Fruit fly (Drosophila melanogaster) whole organism, embryonic: Measurements from ENCODE around the gene Prosbeta2.

ENCODE experiments used
- Atf-2 ChIP-seq: fragments of 200-800 bp; sonication (Bioruptor generic); optimal IDR thresholded peaks from 2 replicates; lab custom pipeline; 2016; ENCODE audit warnings: missing biosample characterization, missing genetic modification characterization
- BEAF-32 ChIP-seq: fragments of 200-800 bp; sonication (Bioruptor generic); optimal IDR thresholded peaks from 3 replicates; lab custom pipeline; 2017; ENCODE audit warnings: missing biosample characterization, missing genetic modification characterization, mild to moderate bottlenecking, moderate library complexity, missing genetic modification reagents
- CG10321 ChIP-seq: fragments of 200-800 bp; sonication (Bioruptor generic); IDR thresholded peaks from 2 replicates; pipeline ENCODE4 v1.3.6; 2022; ENCODE audit warnings: missing biosample characterization, missing genetic modification characterization
- CG10959 ChIP-seq: fragments of 200-800 bp; sonication (Bioruptor generic); IDR thresholded peaks from 2 replicates; pipeline ENCODE4 v1.3.6; 2022; ENCODE audit warnings: missing biosample characterization, missing genetic modification characterization
- CG1233 ChIP-seq: fragments of 200-800 bp; sonication (Bioruptor generic); optimal IDR thresholded peaks from 4 replicates; lab custom pipeline; 2018; ENCODE audit warnings: missing biosample characterization, mild to moderate bottlenecking, missing genetic modification characterization
- CG15011 ChIP-seq: fragments of 200-800 bp; sonication (Bioruptor generic); optimal IDR thresholded peaks from 3 replicates; lab custom pipeline; 2018; ENCODE audit warnings: missing biosample characterization, mild to moderate bottlenecking, missing genetic modification characterization
- CG15479 ChIP-seq: fragments of 200-800 bp; sonication (Bioruptor generic); optimal IDR thresholded peaks from 3 replicates; lab custom pipeline; 2019; ENCODE audit warnings: missing biosample characterization, mild to moderate bottlenecking, missing genetic modification characterization, moderate library complexity
- CG15696 ChIP-seq: fragments of 200-800 bp; sonication (Bioruptor generic); optimal IDR thresholded peaks from 2 replicates; lab custom pipeline; 2019; ENCODE audit warnings: missing biosample characterization, mild to moderate bottlenecking, missing genetic modification characterization, moderate library complexity
- CG16813 ChIP-seq: fragments of 200-800 bp; sonication (Bioruptor generic); IDR thresholded peaks from 3 replicates; pipeline ENCODE4 v1.3.6; 2022; ENCODE audit warnings: missing biosample characterization, missing genetic modification characterization; ENCODE audit not compliant: partially characterized antibody
- CG18764 ChIP-seq: fragments of 200-800 bp; sonication (Bioruptor generic); optimal IDR thresholded peaks from 3 replicates; lab custom pipeline; 2016; ENCODE audit warnings: missing biosample characterization, missing genetic modification characterization
- CG6791 ChIP-seq: fragments of 200-800 bp; sonication (Bioruptor generic); IDR thresholded peaks from 3 replicates; pipeline ENCODE4 v1.3.6; 2022; ENCODE audit warnings: missing biosample characterization, missing genetic modification characterization; ENCODE audit not compliant: partially characterized antibody
- CG8765 ChIP-seq: fragments of 200-800 bp; sonication (Bioruptor generic); IDR thresholded peaks from 2 replicates; pipeline ENCODE4 v1.3.6; 2022; ENCODE audit warnings: missing biosample characterization, missing genetic modification characterization
- D ChIP-seq, 2 experiments: fragments of 200-800 bp in 1 of 2; fragments of >200 bp in 1 of 2; sonication (Bioruptor generic) in 1 of 2; optimal IDR thresholded peaks; 2 replicates in 1 of 2; 3 replicates in 1 of 2; lab custom pipeline; 2017; ENCODE audit warnings: mild to moderate bottlenecking in 1 of 2, missing biosample characterization in 1 of 2, missing genetic modification characterization in 1 of 2, missing genetic modification reagents in 1 of 2
- Kr ChIP-seq: fragments of 200-800 bp; sonication (Bioruptor generic); optimal IDR thresholded peaks from 2 replicates; lab custom pipeline; 2017; ENCODE audit warnings: missing biosample characterization, mild to moderate bottlenecking, missing genetic modification characterization
- Lpt ChIP-seq: fragments of >200 bp; optimal IDR thresholded peaks from 2 replicates; lab custom pipeline; 2018; ENCODE audit warnings: missing biosample characterization, missing genetic modification characterization
- Med ChIP-seq: fragments of 200-800 bp; sonication (Bioruptor generic); peaks from one replicate; lab custom pipeline; 2016; ENCODE audit warnings: missing biosample characterization, missing genetic modification characterization, mild to moderate bottlenecking, inconsistent platforms, moderate library complexity
- Nf-YB ChIP-seq: fragments of 200-800 bp; sonication (Bioruptor generic); optimal IDR thresholded peaks from 3 replicates; lab custom pipeline; 2019; ENCODE audit warnings: missing biosample characterization, mild to moderate bottlenecking, missing genetic modification characterization, moderate library complexity
- Nf-YC ChIP-seq: fragments of 200-800 bp; optimal IDR thresholded peaks from 3 replicates; lab custom pipeline; 2019; ENCODE audit warnings: missing biosample characterization, mild to moderate bottlenecking, missing genetic modification characterization, moderate library complexity
- Opbp ChIP-seq: fragments of 200-800 bp; sonication (Bioruptor generic); IDR thresholded peaks from 3 replicates; pipeline ENCODE4 v1.3.6; 2022; ENCODE audit warnings: missing biosample characterization, missing genetic modification characterization; ENCODE audit not compliant: partially characterized antibody
- Sry-δ ChIP-seq: fragments of 200-800 bp; sonication (Bioruptor generic); optimal IDR thresholded peaks from 2 replicates; lab custom pipeline; 2016; ENCODE audit warnings: missing biosample characterization, missing genetic modification characterization
- Tbp ChIP-seq: fragments of >200 bp; optimal IDR thresholded peaks from 2 replicates; lab custom pipeline; 2018; ENCODE audit warnings: missing biosample characterization, missing genetic modification characterization
- chm ChIP-seq: fragments of 200-800 bp; sonication (Bioruptor generic); IDR thresholded peaks from 2 replicates; pipeline ENCODE4 v1.3.6; 2022; ENCODE audit warnings: missing biosample characterization, missing genetic modification characterization
- corto ChIP-seq: fragments of 200-800 bp; sonication (Bioruptor generic); optimal IDR thresholded peaks from 2 replicates; lab custom pipeline; 2016; ENCODE audit warnings: missing biosample characterization, mild to moderate bottlenecking, missing genetic modification characterization, moderate library complexity
- emc ChIP-seq: fragments of 200-800 bp; sonication (Bioruptor generic); optimal IDR thresholded peaks from 2 replicates; lab custom pipeline; 2016; ENCODE audit warnings: missing biosample characterization, missing genetic modification characterization
- ems ChIP-seq: fragments of 200-800 bp; sonication (Bioruptor generic); optimal IDR thresholded peaks from 3 replicates; lab custom pipeline; 2016; ENCODE audit warnings: missing biosample characterization, missing genetic modification characterization
- eve ChIP-seq, 2 experiments: fragments of >200 bp; optimal IDR thresholded peaks; 2 replicates each; lab custom pipeline; 2017; ENCODE audit warnings: missing biosample characterization in 2 of 2, missing genetic modification characterization in 2 of 2
- insv ChIP-seq, 2 experiments: fragments of 200-800 bp; sonication (Bioruptor generic); optimal IDR thresholded peaks; 3 replicates each; lab custom pipeline; 2016 to 2018; ENCODE audit warnings: missing biosample characterization in 2 of 2, missing genetic modification characterization in 2 of 2
- jumu ChIP-seq: fragments of 200-800 bp; sonication (Bioruptor generic); optimal IDR thresholded peaks from 3 replicates; lab custom pipeline; 2016; ENCODE audit warnings: missing biosample characterization, missing genetic modification characterization
- lilli ChIP-seq: fragments of 200-800 bp; sonication (Bioruptor generic); optimal IDR thresholded peaks from 3 replicates; lab custom pipeline; 2016; ENCODE audit warnings: missing biosample characterization, missing genetic modification characterization
- nerfin-2 ChIP-seq: fragments of 200-800 bp; sonication (Bioruptor generic); IDR thresholded peaks from 2 replicates; pipeline ENCODE4 v1.3.6; 2022; ENCODE audit warnings: missing biosample characterization, missing genetic modification characterization; ENCODE audit not compliant: partially characterized antibody
- pb ChIP-seq: fragments of 200-800 bp; sonication (Bioruptor generic); optimal IDR thresholded peaks from 3 replicates; lab custom pipeline; 2016; ENCODE audit warnings: missing biosample characterization, missing genetic modification characterization
- prd ChIP-seq, 3 experiments: fragments of >200 bp in 2 of 3; fragments of 200-800 bp in 1 of 3; sonication (Bioruptor generic) in 1 of 3; optimal IDR thresholded peaks in 2 of 3; IDR thresholded peaks in 1 of 3; 2 replicates in 2 of 3; 3 replicates in 1 of 3; pipeline versions ENCODE4 v1.3.6 to Lab custom; 2017 to 2022; ENCODE audit warnings: missing biosample characterization in 1 of 3, missing genetic modification characterization in 1 of 3
- pros ChIP-seq: fragments of 200-800 bp; sonication (Bioruptor generic); optimal IDR thresholded peaks from 3 replicates; lab custom pipeline; 2019; ENCODE audit warnings: missing biosample characterization, mild to moderate bottlenecking, missing genetic modification characterization, moderate library complexity
- row ChIP-seq: fragments of 200-800 bp; sonication (Bioruptor generic); IDR thresholded peaks from 3 replicates; pipeline ENCODE4 v1.3.6; 2022; ENCODE audit warnings: missing biosample characterization, missing genetic modification characterization
- stwl ChIP-seq: fragments of 200-800 bp; sonication (Bioruptor generic); optimal IDR thresholded peaks from 3 replicates; lab custom pipeline; 2018; ENCODE audit warnings: missing biosample characterization, mild to moderate bottlenecking, missing genetic modification characterization, moderate library complexity
- tll ChIP-seq, 2 experiments: fragments of 200-800 bp in 1 of 2; fragments of >200 bp in 1 of 2; sonication (Bioruptor generic) in 1 of 2; optimal IDR thresholded peaks; 2 replicates each; lab custom pipeline; 2017 to 2019; ENCODE audit warnings: missing biosample characterization in 2 of 2, missing genetic modification characterization in 2 of 2, mild to moderate bottlenecking in 1 of 2, moderate library complexity in 1 of 2
- wor ChIP-seq: fragments of 200-800 bp; sonication (Bioruptor generic); IDR thresholded peaks from 2 replicates; pipeline ENCODE4 v1.3.6; 2022; ENCODE audit warnings: missing biosample characterization, missing genetic modification characterization
- zfh1 ChIP-seq: fragments of 200-800 bp; sonication (Bioruptor generic); IDR thresholded peaks from 3 replicates; pipeline ENCODE4 v1.3.6; 2022; ENCODE audit warnings: missing biosample characterization, missing genetic modification characterization

The Prosbeta2 gene

dm6 chr3L:14974513-14974912 lies 25.2 kb upstream of the Prosbeta2 start, which contains the start of gene Ocho (continued):
- TF ChIP-seq Sry-δ = peak; percentile 38
- TF ChIP-seq chm (GFP tag; lab: Robert Waterston, UW) = 0 out of 2 replicates have a peak, but pooled peaks have one; percentile 20
- TF ChIP-seq CG1233 (GFP tag; lab: Kevin White, UChicago) = no peak
- TF ChIP-seq stwl = peak; percentile 3
- TF ChIP-seq prd (optimal IDR thresholded peaks at IDR 0.05; lab: Kevin White, UChicago) = no peak
- TF ChIP-seq prd (GFP tag; IDR thresholded peaks at IDR 0.05; lab: Robert Waterston, UW) = peak; percentile 35; the same call in 1 of the 3 replicates
- no peak for TF ChIP-seq jumu (GFP tag; lab: Kevin White, UChicago)
- TF ChIP-seq row (GFP tag; lab: Robert Waterston, UW) = peak; percentile 57
- no peak for TF ChIP-seq ems (GFP tag; lab: Kevin White, UChicago)
- no peak for TF ChIP-seq CG18764 (GFP tag; lab: Kevin White, UChicago)
- no peak for TF ChIP-seq pb (GFP tag; lab: Kevin White, UChicago)
- TF ChIP-seq eve (GFP tag; optimal IDR thresholded peaks at IDR 0.05; lab: Kevin White, UChicago) = peak in 1 of 2 experiments; percentile 13
- peak; percentile 72 for TF ChIP-seq CG15696
- no peak for TF ChIP-seq emc
- no peak for TF ChIP-seq corto
- peak; percentile 57; the same call in 2 of the 3 replicates for TF ChIP-seq CG6791 (GFP tag; lab: Robert Waterston, UW)
- peak; percentile 76; the same call in 2 of the 3 replicates for TF ChIP-seq CG16813 (GFP tag; lab: Robert Waterston, UW)
- TF ChIP-seq CG15011 (GFP tag; lab: Kevin White, UChicago) = no peak
- peak; percentile 27; the same call in 1 of the 2 replicates for TF ChIP-seq CG8765
- peak; percentile 67 for TF ChIP-seq BEAF-32 (GFP tag; lab: Kevin White, UChicago)
- peak; percentile 64; the same call in 2 of the 3 replicates for TF ChIP-seq Opbp (GFP tag; lab: Robert Waterston, UW)
- TF ChIP-seq nerfin-2 (GFP tag; lab: Robert Waterston, UW) = no peak

- peak; percentile 51; the same call in 1 of the 3 replicates for TF ChIP-seq zfh1 (GFP tag; lab: Robert Waterston, UW)
- peak in 1 of 2 experiments; percentile 32 for TF ChIP-seq insv (GFP tag; optimal IDR thresholded peaks at IDR 0.05; lab: Kevin White, UChicago)
- peak; percentile 22; the same call in 1 of the 2 replicates for TF ChIP-seq CG10959 (GFP tag; lab: Robert Waterston, UW)
- TF ChIP-seq D (optimal IDR thresholded peaks at IDR 0.05; lab: Kevin White, UChicago) = peak; percentile 92
- no peak for TF ChIP-seq D (GFP tag; optimal IDR thresholded peaks at IDR 0.05; lab: Kevin White, UChicago)
- peak; percentile 78 for TF ChIP-seq pros (GFP tag; lab: Kevin White, UChicago)
- TF ChIP-seq CG10321 (GFP tag; lab: Robert Waterston, UW) = no peak
- no peak for TF ChIP-seq Lpt (GFP tag; lab: Kevin White, UChicago)
- TF ChIP-seq Tbp (GFP tag; lab: Kevin White, UChicago) = peak; percentile 13
- TF ChIP-seq tll (GFP tag; optimal IDR thresholded peaks at IDR 0.05; lab: Kevin White, UChicago) = peak in 1 of 2 experiments; percentile 19
- peak; percentile 66 for TF ChIP-seq Nf-YC
- no peak for TF ChIP-seq wor
- TF ChIP-seq CG6791 (GFP tag; lab: Robert Waterston, UW) = 0 out of 3 replicates have a peak, but pooled peaks have one; percentile 43
- TF ChIP-seq chm (GFP tag; lab: Robert Waterston, UW) = peak; percentile 50; the same call in 1 of the 2 replicates
- peak; percentile 8 for TF ChIP-seq Kr (GFP tag; lab: Kevin White, UChicago)
- TF ChIP-seq Nf-YB (GFP tag; lab: Kevin White, UChicago) = peak; percentile 84
- peak; percentile 12 for TF ChIP-seq lilli (GFP tag; lab: Kevin White, UChicago)
- no peak for TF ChIP-seq Atf-2
- peak; percentile 32 for TF ChIP-seq Med
- TF ChIP-seq CG15479 (GFP tag; lab: Kevin White, UChicago) = peak; percentile 56
Measured at dm6 chr3L:14974952-14975351, 24.8 kb upstream of the Prosbeta2 start.
